Worm (Caenorhabditis elegans): ENCODE measurements around the gene ZK185.3.

Gene ZK185.3

ce11 chrIV:4524943-4525342 is 5.3 kb downstream of the ZK185.3 start, which contains the start of gene ZK180.6:
Gene ZK180.6 (minus strand): TSS chrIV:4525043.
- TF ChIP-seq mxl-3 (GFP tag; optimal IDR thresholded peaks at IDR 0.05) (peak; percentile 20), zag-1 (tag; optimal IDR thresholded peaks at IDR 0.05) (no peak), set-16 (GFP tag; IDR thresholded peaks at IDR 0.05) (peak; percentile 13; the same call in 1 of the 2 replicates), hlh-11 (tag; optimal IDR thresholded peaks at IDR 0.05) (peak; percentile 29), mdt-29 (GFP tag; IDR thresholded peaks at IDR 0.05) (no peak), ama-1 (optimal IDR thresholded peaks at IDR 0.05) (no peak), hmg-1.1 (GFP tag; IDR thresholded peaks at IDR 0.05) (0 out of 2 replicates have a peak, but pooled peaks have one; percentile 24)

- TF ChIP-seq daf-19 (GFP tag; conservative IDR thresholded peaks at IDR 0.05) = no peak
- TF ChIP-seq aly-2 (tag; optimal IDR thresholded peaks at IDR 0.05) = no peak
- no peak for TF ChIP-seq pqm-1 (tag; optimal IDR thresholded peaks at IDR 0.05)
- no peak for TF ChIP-seq ceh-28 (tag; optimal IDR thresholded peaks at IDR 0.05)
- TF ChIP-seq dve-1 (tag; optimal IDR thresholded peaks at IDR 0.05; ENCODE audit: insufficient read depth) = no peak
- TF ChIP-seq gei-8 (GFP tag; optimal IDR thresholded peaks at IDR 0.05) = no peak
- no peak for TF ChIP-seq fos-1 (tag; optimal IDR thresholded peaks at IDR 0.05)
- TF ChIP-seq mdl-1 (tag; optimal IDR thresholded peaks at IDR 0.05) = no peak
- TF ChIP-seq php-3 (GFP tag; IDR thresholded peaks at IDR 0.05) = no peak
- no peak for TF ChIP-seq nhr-10 (tag; optimal IDR thresholded peaks at IDR 0.05)
- peak; percentile 68 for TF ChIP-seq set-16 (GFP tag; IDR thresholded peaks at IDR 0.05)
- no peak for TF ChIP-seq ztf-7 (tag; optimal IDR thresholded peaks at IDR 0.05)
- TF ChIP-seq egl-43 (GFP tag; IDR thresholded peaks at IDR 0.05) = 0 out of 2 replicates have a peak, but pooled peaks have one; percentile 11
- TF ChIP-seq T26A8.4 (GFP tag; IDR thresholded peaks at IDR 0.05) = peak; percentile 47; the same call in 1 of the 2 replicates
- TF ChIP-seq rbr-2 (tag; optimal IDR thresholded peaks at IDR 0.05) = no peak
- TF ChIP-seq nhr-28 (tag; optimal IDR thresholded peaks at IDR 0.05) = no peak
These were observed 6.8 kb downstream of the ZK185.3 start for ce11 chrIV:4523461-4523860.

ce11 chrIV:4519714-4520113 is 10.5 kb downstream of the ZK185.3 start:
- TF ChIP-seq arid-1 (GFP tag; conservative IDR thresholded peaks at IDR 0.05) (0 out of 2 replicates have a peak, but pooled peaks have one; percentile 14), R02D3.7 (tag; optimal IDR thresholded peaks at IDR 0.05) (no peak), T26A8.4 (GFP tag; IDR thresholded peaks at IDR 0.05) (peak; percentile 20; the same call in 1 of the 2 replicates), nhr-102 (tag; optimal IDR thresholded peaks at IDR 0.05) (peak; percentile 18), ama-1 (optimal IDR thresholded peaks at IDR 0.05) (peak; percentile 63), lin-29 (GFP tag; IDR thresholded peaks at IDR 0.05) (0 out of 2 replicates have a peak, but pooled peaks have one; percentile 22), unc-39 (tag; optimal IDR thresholded peaks at IDR 0.05) (no peak)

- peak; percentile 5 for TF ChIP-seq nhr-28 (tag; optimal IDR thresholded peaks at IDR 0.05)
- peak; percentile 39 for TF ChIP-seq mxl-3 (GFP tag; optimal IDR thresholded peaks at IDR 0.05)
- TF ChIP-seq skn-1 (tag; optimal IDR thresholded peaks at IDR 0.05) = no peak
These were observed 12.1 kb downstream of the ZK185.3 start for ce11 chrIV:4518111-4518510.

ce11 chrIV:4517066-4517465 is 13.2 kb downstream of the ZK185.3 start, which contains the start of gene ZK180.5:
Gene ZK180.5 (minus strand): TSS chrIV:4517166.
- TF ChIP-seq R02D3.7 (tag; optimal IDR thresholded peaks at IDR 0.05) (no peak), lin-29 (GFP tag; IDR thresholded peaks at IDR 0.05) (no peak), pqm-1 (tag; optimal IDR thresholded peaks at IDR 0.05) (no peak), zip-11 (GFP tag; IDR thresholded peaks at IDR 0.05) (no peak), aha-1 (tag) (no peak), F37D6.2 (tag; optimal IDR thresholded peaks at IDR 0.05) (no peak), T26A8.4 (GFP tag; IDR thresholded peaks at IDR 0.05) (no peak), dmd-9 (GFP tag; IDR thresholded peaks at IDR 0.05) (no peak), madf-9 (GFP tag; conservative IDR thresholded peaks at IDR 0.05) (no peak), dmd-8 (GFP tag; IDR thresholded peaks at IDR 0.05) (no peak), nhr-25 (tag; optimal IDR thresholded peaks at IDR 0.05; ENCODE audit: borderline replicate concordance, insufficient read depth) (no peak), attf-4 (tag; optimal IDR thresholded peaks at IDR 0.05) (no peak), egl-43 (GFP tag; IDR thresholded peaks at IDR 0.05) (no peak), spr-3 (GFP tag; optimal IDR thresholded peaks at IDR 0.05) (no peak), set-16 (GFP tag; IDR thresholded peaks at IDR 0.05) (no peak), mxl-3 (GFP tag; optimal IDR thresholded peaks at IDR 0.05) (no peak), mes-2 (tag; optimal IDR thresholded peaks at IDR 0.05; ENCODE audit: poor library complexity, severe bottlenecking) (no peak), dmd-6 (GFP tag; IDR thresholded peaks at IDR 0.05) (no peak), F49E8.2 (tag; optimal IDR thresholded peaks at IDR 0.05; ENCODE audit: borderline replicate concordance) (no peak), Y75B8A.6 (GFP tag; IDR thresholded peaks at IDR 0.05) (no peak)

All from whole organism, L4 larva.